Fruit fly (Drosophila melanogaster): Measurements from ENCODE around the gene Chchd2.
A peak's percentile ranks its signal among the peaks of the same experiment; 100 is the strongest.

Chchd2 gene

DNA sequence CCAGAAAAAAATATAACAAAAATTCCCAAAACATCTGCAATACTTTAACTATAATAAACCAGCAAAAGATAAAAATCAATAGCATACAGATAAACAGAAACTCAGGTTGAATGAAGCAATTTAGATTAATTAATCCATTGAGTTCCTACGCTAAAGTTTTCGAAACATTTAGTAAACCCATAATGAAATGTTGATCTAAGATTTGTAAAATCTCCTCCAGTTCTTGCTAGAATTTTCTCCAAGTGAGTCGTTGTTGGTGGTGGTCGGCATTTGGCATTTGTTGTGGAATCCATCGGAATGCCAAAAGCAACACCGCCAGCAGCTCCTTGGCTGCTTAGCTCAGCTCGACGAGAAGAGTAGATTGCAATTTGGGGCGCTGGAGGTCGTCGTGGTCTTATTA lies 39.4 kb downstream of the Chchd2 start:
- TF ChIP-seq CG9705 (GFP tag; optimal IDR thresholded peaks at IDR 0.05), result no peak
- no peak for TF ChIP-seq Hr83 (GFP tag; optimal IDR thresholded peaks at IDR 0.05; ENCODE audit: poor library complexity, severe bottlenecking)
- TF ChIP-seq HLH106 (tag; optimal IDR thresholded peaks at IDR 0.05), result peak; percentile 25
- no peak for TF ChIP-seq lola (GFP tag; optimal IDR thresholded peaks at IDR 0.05)
- TF ChIP-seq Jra (GFP tag; optimal IDR thresholded peaks at IDR 0.05), result no peak
- TF ChIP-seq usp (GFP tag; optimal IDR thresholded peaks at IDR 0.05), result no peak

Measured in whole organism, wandering third instar larva.